Worm (Caenorhabditis elegans) whole organism, midembryonic: ENCODE data around the gene dap-3.

Experiments
- T22C8.4 ChIP-seq: fragments of 200-800 bp; sonication (Bioruptor generic); IDR thresholded peaks from 2 replicates; pipeline ENCODE4 v1.3.6; 2022; ENCODE audit warnings: missing genetic modification characterization, missing compliant biosample characterization
- cog-1 ChIP-seq: sonication (generic microtip); optimal IDR thresholded peaks from 2 replicates; lab custom pipeline; 2016; ENCODE audit warnings: missing genetic modification characterization, missing compliant biosample characterization
- flt-1 ChIP-seq: fragments of 200-800 bp; sonication (Bioruptor generic); IDR thresholded peaks from 2 replicates; pipeline ENCODE4 v1.3.6; 2022; ENCODE audit warnings: missing genetic modification characterization, missing compliant biosample characterization
- klf-2 ChIP-seq: fragments of 200-800 bp; sonication (Bioruptor generic); conservative IDR thresholded peaks from 2 replicates; pipeline ENCODE4 v1.3.6; 2022; ENCODE audit warnings: missing genetic modification reagents, missing genetic modification characterization, missing compliant biosample characterization
- med-1 ChIP-seq: sonication (generic microtip); optimal IDR thresholded peaks from 2 replicates; lab custom pipeline; 2017; ENCODE audit warnings: missing genetic modification characterization, mild to moderate bottlenecking, missing compliant biosample characterization, antibody characterized with exemption, missing genetic modification reagents; ENCODE audit not compliant: insufficient read depth
- ref-1 ChIP-seq: fragments of 200-800 bp; sonication (Bioruptor generic); conservative IDR thresholded peaks from 2 replicates; pipeline ENCODE4 v1.3.6; 2022; ENCODE audit warnings: missing genetic modification reagents, missing genetic modification characterization, missing compliant biosample characterization
- tab-1 ChIP-seq: fragments of 200-800 bp; sonication (Bioruptor generic); IDR thresholded peaks from 2 replicates; pipeline ENCODE4 v1.3.6; 2022; ENCODE audit warnings: missing genetic modification characterization, missing compliant biosample characterization
- ztf-23 ChIP-seq: fragments of 200-800 bp; sonication (Bioruptor generic); IDR thresholded peaks from 2 replicates; pipeline ENCODE4 v1.3.6; 2022; ENCODE audit warnings: missing genetic modification reagents, missing genetic modification characterization, missing compliant biosample characterization
- ztf-29 ChIP-seq: fragments of 200-800 bp; sonication (Bioruptor generic); IDR thresholded peaks from 2 replicates; pipeline ENCODE4 v1.3.6; 2022; ENCODE audit warnings: missing genetic modification reagents, missing genetic modification characterization, missing compliant biosample characterization

Gene dap-3

DNA sequence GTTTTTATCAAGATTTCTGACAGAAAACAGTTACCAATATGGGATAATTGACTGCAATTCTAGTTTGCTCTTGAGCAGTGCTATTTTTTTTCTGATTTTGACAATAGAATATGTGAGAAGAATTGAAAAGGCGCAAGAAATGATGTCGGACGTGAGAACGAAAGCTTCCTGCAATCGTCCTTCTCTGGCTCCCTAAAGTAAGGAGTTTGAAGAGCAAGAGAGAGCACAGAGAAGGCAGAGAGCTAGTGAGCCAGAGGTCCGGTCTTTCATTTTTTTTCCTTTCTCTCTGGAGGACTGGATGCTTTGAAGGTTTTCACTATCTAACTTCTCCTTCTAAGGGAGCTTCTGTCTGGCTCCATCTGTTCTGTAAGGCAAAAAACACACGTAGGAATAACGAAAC lies 30.8 kb upstream of the dap-3 start:
- TF ChIP-seq flt-1 (GFP tag; lab: Robert Waterston, UW) (no peak), ztf-29 (no peak), klf-2 (GFP tag; lab: Robert Waterston, UW) (no peak), T22C8.4 (no peak), tab-1 (GFP tag; lab: Robert Waterston, UW) (no peak), ref-1 (no peak), ztf-23 (GFP tag; lab: Robert Waterston, UW) (no peak), cog-1 (no peak), med-1 (GFP tag; lab: Kevin White, UChicago) (no peak)

DNA sequence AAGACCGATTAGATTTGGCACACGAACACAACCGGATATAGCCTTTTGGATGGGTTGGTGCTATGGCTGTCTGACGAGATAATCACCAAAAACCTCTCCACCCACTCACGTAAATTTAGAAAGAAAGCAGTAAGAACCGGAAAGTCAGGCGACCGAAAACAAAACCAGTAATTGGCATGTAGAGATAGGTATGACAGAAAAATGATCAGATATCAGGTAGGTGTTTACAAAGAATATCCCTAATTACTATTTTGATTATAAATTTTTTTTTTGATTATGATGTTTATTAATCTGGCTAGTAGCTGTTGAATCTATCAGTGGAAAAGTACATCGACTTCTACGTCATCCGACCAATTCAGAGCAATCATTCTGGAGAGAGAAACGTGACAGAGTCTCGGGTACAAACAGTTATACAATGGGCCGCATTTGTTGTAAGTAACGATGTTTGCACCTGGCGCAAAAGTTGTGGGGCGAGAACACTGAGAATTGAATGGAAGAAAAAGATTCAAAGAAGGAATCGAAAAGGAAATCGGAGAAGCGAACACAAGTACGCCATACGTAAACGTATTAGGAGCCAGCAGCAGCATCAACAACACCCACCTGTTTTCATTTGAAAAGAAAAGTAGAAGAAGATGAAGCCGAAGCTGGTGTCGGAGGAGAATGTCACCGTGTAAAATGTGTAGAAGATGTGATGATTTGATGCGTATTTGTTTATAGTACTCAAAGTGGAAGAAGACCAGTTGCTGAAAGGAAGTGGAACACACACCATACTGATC lies 29.9 kb upstream of the dap-3 start:
- no peak for TF ChIP-seq ref-1
- no peak for TF ChIP-seq med-1 (GFP tag; lab: Kevin White, UChicago)
- no peak for TF ChIP-seq klf-2 (GFP tag; lab: Robert Waterston, UW)
- TF ChIP-seq ztf-23 (GFP tag; lab: Robert Waterston, UW) = no peak
- TF ChIP-seq ztf-29 = no peak
- TF ChIP-seq flt-1 (GFP tag; lab: Robert Waterston, UW) = no peak
- TF ChIP-seq T22C8.4 = no peak
- no peak for TF ChIP-seq cog-1
- no peak for TF ChIP-seq tab-1 (GFP tag; lab: Robert Waterston, UW)

DNA sequence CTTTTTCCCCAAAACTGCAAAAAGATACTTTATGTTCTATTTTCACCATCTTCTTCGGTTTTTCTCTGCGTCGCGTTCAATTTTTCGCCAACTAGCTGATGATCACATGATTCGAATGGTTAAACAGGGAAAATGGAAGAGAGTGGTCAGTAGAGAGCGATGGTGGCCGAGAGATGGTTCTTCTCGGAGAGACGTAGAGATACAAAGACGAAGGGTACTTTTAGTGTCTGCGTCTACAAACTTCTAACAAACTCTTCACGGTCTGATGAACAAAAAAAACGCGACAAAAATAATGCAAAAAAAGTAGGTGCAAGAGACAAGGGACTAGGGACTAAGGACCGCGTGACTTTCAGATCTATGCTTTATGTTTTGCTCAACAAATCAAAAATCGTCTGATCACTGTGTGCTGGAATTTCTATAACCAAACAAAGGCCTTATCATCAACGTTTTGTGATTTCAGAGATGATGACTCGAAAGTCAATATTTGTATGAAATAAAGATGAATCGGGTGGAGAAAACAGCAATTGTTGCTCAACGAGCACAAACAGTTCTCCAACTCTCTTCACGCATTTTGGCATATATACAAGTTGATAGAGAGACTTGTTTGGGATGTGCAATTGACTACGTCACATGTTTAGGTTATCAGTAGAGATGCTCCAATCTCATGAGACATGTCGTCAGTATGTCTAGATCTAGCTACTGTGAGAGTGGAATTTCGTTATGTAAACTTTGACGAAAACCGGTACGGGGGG lies 28.8 kb upstream of the dap-3 start:
- TF ChIP-seq T22C8.4 (no peak), cog-1 (peak; percentile 16), ztf-23 (GFP tag; lab: Robert Waterston, UW) (0 out of 2 replicates have a peak, but pooled peaks have one; percentile 57)

DNA sequence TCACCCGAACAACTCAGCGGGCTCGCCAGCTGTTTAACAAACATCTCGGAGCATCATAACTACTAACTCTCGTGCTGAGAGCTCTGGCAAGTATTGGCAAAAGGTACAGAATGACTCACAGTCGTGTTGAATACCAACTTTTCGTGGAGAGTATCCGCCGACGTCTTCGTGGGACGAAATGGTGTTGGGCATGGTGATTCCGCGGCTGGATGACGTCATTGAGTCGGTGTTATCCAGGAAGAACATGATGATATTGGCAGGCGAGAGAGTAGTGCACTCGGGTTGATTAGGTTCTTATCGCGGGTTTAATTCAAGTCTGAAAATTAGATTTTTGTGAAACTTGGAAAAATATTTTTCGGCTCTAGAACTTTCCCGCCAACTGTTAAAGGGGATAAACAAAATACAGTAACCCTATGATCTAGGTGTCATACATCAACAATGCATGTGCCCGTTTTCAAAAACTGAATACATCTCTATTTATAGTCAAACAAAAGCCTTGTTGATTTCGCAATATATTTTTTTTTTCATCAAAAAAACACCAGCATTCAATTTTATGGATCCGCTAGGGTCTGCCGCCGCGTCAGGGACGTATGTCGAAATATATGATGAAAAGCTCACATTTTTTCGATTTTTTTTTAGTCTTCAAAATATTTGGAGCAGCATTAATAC lies 27.4 kb upstream of the dap-3 start:
- 0 out of 2 replicates have a peak, but pooled peaks have one; percentile 28 for TF ChIP-seq tab-1 (GFP tag; lab: Robert Waterston, UW)
- TF ChIP-seq klf-2 (GFP tag; lab: Robert Waterston, UW) = no peak
- TF ChIP-seq flt-1 (GFP tag; lab: Robert Waterston, UW) = no peak
- no peak for TF ChIP-seq ztf-23 (GFP tag; lab: Robert Waterston, UW)
- no peak for TF ChIP-seq cog-1
- no peak for TF ChIP-seq ref-1
- TF ChIP-seq ztf-29 = no peak
- no peak for TF ChIP-seq T22C8.4

DNA sequence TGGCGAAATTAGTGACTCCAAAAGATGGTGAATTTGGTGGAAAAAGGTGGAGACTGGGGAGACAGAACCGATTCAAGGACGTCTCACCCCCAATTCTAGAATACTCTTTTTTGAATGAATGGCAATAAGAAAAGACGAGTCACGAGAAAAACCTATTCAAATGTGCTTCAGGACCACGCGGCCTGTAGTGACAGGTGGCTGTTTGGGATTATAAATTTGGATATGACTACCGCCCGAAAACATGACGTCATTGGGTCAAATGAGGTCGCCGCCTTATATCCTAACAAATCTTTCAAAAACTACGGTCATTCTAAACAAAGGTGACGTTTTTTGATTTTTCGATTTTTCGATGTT lies 26.9 kb upstream of the dap-3 start:
- 0 out of 2 replicates have a peak, but pooled peaks have one; percentile 31 for TF ChIP-seq flt-1 (GFP tag; lab: Robert Waterston, UW)
- no peak for TF ChIP-seq klf-2 (GFP tag; lab: Robert Waterston, UW)
- no peak for TF ChIP-seq ref-1

DNA sequence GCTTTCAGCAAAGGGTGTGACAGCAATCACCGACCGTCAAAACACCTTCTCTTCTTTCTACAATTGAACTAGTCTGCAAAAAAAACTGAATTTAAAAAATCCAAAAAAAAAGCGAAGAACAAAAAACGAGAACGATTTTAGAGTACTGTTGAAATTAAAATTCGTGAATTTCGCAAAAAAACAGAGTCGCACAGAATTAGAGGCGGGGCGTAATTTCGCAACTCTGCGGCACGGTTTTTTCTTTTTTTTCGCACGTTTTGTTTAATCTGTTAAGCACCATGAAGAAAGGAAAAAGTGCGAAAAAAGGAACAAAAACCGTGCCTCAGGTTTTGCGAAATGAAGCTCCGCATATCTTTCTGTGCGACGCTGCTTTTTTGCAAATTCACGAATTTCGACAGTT lies 26.0 kb upstream of the dap-3 start, which contains the start of gene mnk-1:
mnk-1 (minus strand) TSS at position 73 of the 400 bp plus-strand sequence.
- no peak for TF ChIP-seq ztf-23 (GFP tag; lab: Robert Waterston, UW)
- no peak for TF ChIP-seq klf-2 (GFP tag; lab: Robert Waterston, UW)
- no peak for TF ChIP-seq T22C8.4
- TF ChIP-seq flt-1 (GFP tag; lab: Robert Waterston, UW) = no peak
- TF ChIP-seq cog-1 = no peak
- TF ChIP-seq ref-1 = no peak
- no peak for TF ChIP-seq tab-1 (GFP tag; lab: Robert Waterston, UW)
- no peak for TF ChIP-seq ztf-29
- TF ChIP-seq med-1 (GFP tag; lab: Kevin White, UChicago) = no peak

DNA sequence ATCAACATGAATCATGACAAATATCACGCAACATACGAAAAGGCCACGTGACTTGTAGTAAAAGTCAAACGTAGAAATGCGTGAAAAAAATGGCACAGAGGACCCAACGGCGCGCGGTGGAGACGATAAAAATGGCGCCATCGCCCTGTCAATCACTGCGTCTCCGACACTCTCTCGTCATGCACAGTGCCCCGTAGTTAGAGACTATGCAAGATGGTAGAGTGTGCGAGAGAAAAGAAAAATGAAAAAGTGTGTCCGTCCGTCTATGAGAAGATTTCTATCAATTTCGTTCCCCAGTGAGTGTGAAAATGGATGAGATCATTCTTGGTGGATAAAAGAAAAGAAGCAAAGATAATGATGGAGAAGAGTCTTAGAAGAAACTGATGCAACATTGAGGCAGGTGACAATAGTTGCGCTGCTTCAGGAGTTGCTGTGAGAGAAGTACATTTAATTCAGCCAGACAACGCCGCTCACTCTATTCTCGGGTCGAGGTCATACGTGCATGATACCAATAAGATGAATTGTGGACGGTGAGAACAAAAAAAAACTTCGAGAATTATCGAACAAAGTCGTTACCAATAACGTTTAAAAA lies 25.4 kb upstream of the dap-3 start:
- 0 out of 2 replicates have a peak, but pooled peaks have one; percentile 6 for TF ChIP-seq flt-1 (GFP tag; lab: Robert Waterston, UW)
- no peak for TF ChIP-seq ztf-29
- no peak for TF ChIP-seq T22C8.4

DNA sequence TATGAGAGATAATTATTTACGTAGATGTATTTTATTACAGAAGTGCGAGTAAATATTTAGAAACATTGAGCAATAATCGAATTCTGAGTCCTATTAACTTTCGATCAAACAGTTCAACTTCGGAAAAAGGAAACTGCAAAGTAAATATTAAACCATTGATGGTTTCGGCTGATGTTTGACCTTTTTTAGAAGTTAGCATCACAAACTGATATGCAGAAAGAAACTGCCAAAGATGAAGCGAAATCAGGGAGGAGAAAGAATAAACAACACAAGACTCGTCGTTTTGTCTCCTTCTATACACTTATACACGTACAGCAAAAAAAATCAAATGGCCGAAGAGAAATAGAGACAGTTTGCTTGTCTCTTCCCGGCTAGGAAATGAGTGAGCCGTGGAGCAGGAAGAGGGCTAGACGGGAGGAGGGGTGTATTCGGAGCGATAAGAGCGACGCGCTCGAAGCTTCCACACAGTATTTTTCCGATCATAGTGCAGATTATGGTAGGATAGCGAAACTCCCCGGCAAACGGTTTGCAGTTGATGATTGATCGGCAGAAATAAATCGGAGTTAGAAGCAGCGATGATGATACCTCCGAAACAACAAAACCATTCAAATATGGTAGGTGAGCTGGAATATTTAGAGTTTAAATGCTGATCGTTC lies 24.3 kb upstream of the dap-3 start:
- TF ChIP-seq klf-2 (GFP tag; lab: Robert Waterston, UW) (no peak), flt-1 (GFP tag; lab: Robert Waterston, UW) (no peak), ztf-29 (no peak), tab-1 (GFP tag; lab: Robert Waterston, UW) (no peak), ref-1 (no peak), med-1 (GFP tag; lab: Kevin White, UChicago) (no peak), cog-1 (no peak), T22C8.4 (no peak), ztf-23 (GFP tag; lab: Robert Waterston, UW) (no peak)

DNA sequence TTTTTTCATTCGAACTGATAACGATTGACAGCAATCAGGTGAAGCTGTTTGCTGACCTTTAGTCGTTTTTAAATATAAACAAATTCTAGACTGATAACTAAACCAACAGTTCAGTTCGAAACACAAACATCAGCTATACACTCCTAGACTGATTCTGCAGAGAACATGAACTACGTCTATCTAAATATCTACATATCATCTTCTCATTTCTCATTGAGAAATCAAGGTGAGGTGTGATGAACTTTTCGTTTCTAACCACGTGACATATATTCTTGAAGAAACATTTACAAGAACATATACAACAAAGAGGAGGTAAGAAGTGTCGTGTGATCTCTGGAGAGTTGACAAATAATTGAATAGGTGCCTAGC lies 23.7 kb upstream of the dap-3 start:
- TF ChIP-seq klf-2 (GFP tag; lab: Robert Waterston, UW) (no peak), ztf-23 (GFP tag; lab: Robert Waterston, UW) (no peak), med-1 (GFP tag; lab: Kevin White, UChicago) (no peak), cog-1 (no peak), ztf-29 (no peak), flt-1 (GFP tag; lab: Robert Waterston, UW) (no peak), T22C8.4 (no peak), tab-1 (GFP tag; lab: Robert Waterston, UW) (no peak), ref-1 (no peak)
